Fruit fly (Drosophila melanogaster): ENCODE results near the gene CG5194.

The CG5194 gene

DNA sequence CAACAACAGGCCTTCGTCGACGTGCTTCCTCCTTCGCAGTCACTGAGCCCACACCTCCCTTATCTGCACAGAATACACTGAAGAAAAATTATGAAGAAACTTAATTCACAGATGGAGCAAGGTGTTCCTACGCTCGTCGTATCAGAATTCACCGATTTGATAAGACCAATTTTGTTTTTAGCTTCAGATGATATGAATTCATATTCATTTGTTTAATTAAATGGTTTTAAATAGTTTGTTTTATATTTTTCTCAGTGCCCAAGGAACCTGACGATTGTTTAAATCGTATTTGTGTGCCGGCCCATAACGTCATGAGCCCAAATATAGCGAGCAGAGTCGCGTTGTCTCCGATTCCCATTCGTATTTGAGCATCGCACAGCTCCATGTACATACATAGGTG lies 14.0 kb upstream of the CG5194 start (continued):
- peak; percentile 83 for TF ChIP-seq nmo (GFP tag; optimal IDR thresholded peaks at IDR 0.05)
- peak; percentile 71 for TF ChIP-seq az2 (GFP tag; optimal IDR thresholded peaks at IDR 0.05)
- TF ChIP-seq Usf (GFP tag; optimal IDR thresholded peaks at IDR 0.05) = peak; percentile 60
- TF ChIP-seq gt (GFP tag; IDR thresholded peaks at IDR 0.05) = no peak
- no peak for TF ChIP-seq her (GFP tag; optimal IDR thresholded peaks at IDR 0.05)
- 0 out of 2 replicates have a peak, but pooled peaks have one; percentile 5 for TF ChIP-seq Rx (GFP tag; IDR thresholded peaks at IDR 0.05)
- peak; percentile 32 for TF ChIP-seq CG17568 (GFP tag; optimal IDR thresholded peaks at IDR 0.05)
- TF ChIP-seq fd102C (GFP tag; optimal IDR thresholded peaks at IDR 0.05) = peak; percentile 93
- TF ChIP-seq zfh1 (GFP tag; IDR thresholded peaks at IDR 0.05) = peak; percentile 91
- TF ChIP-seq jumu (GFP tag; optimal IDR thresholded peaks at IDR 0.05) = peak; percentile 23
- TF ChIP-seq PHDP (tag; optimal IDR thresholded peaks at IDR 0.05) = peak; percentile 52
- peak; percentile 10; the same call in 1 of the 2 replicates for TF ChIP-seq sens-2 (GFP tag; IDR thresholded peaks at IDR 0.05)
- TF ChIP-seq schlank (tag; optimal IDR thresholded peaks at IDR 0.05) = no peak
- 0 out of 2 replicates have a peak, but pooled peaks have one; percentile 22 for TF ChIP-seq MBD-R2 (GFP tag; IDR thresholded peaks at IDR 0.05)
- TF ChIP-seq Nf-YA (GFP tag; IDR thresholded peaks at IDR 0.05) = 0 out of 2 replicates have a peak, but pooled peaks have one; percentile 10
- peak; percentile 49; the same call in 1 of the 2 replicates for TF ChIP-seq sob (GFP tag; IDR thresholded peaks at IDR 0.05)
- peak; percentile 15 for TF ChIP-seq crc (GFP tag; optimal IDR thresholded peaks at IDR 0.05)
- TF ChIP-seq Dbx (GFP tag; IDR thresholded peaks at IDR 0.05) = no peak
- peak; percentile 41; the same call in 1 of the 2 replicates for TF ChIP-seq chm (GFP tag; IDR thresholded peaks at IDR 0.05)
- peak; percentile 55 for TF ChIP-seq CG8944 (GFP tag; optimal IDR thresholded peaks at IDR 0.05)
- TF ChIP-seq CG18619 (GFP tag; optimal IDR thresholded peaks at IDR 0.05) = peak; percentile 26
- peak; percentile 66 for TF ChIP-seq CG17328 (GFP tag; IDR thresholded peaks at IDR 0.05)
- peak; percentile 17 for TF ChIP-seq CG2116 (GFP tag; optimal IDR thresholded peaks at IDR 0.05)
- 0 out of 2 replicates have a peak, but pooled peaks have one; percentile 19 for TF ChIP-seq CG3847 (GFP tag; IDR thresholded peaks at IDR 0.05)
- TF ChIP-seq sc (optimal IDR thresholded peaks at IDR 0.05) = no peak
- TF ChIP-seq sc (GFP tag; optimal IDR thresholded peaks at IDR 0.05) = peak; percentile 21
- TF ChIP-seq CG12391 (tag; optimal IDR thresholded peaks at IDR 0.05) = peak; percentile 78
- peak; percentile 40 for TF ChIP-seq Dad (GFP tag; optimal IDR thresholded peaks at IDR 0.05)
- peak; percentile 68 for TF ChIP-seq CG18599 (GFP tag; optimal IDR thresholded peaks at IDR 0.05)
- TF ChIP-seq Eip74EF (GFP tag; optimal IDR thresholded peaks at IDR 0.05) = peak in 1 of 2 experiments; percentile 42
- TF ChIP-seq row (GFP tag; IDR thresholded peaks at IDR 0.05) = peak; percentile 75
- peak; percentile 56 for TF ChIP-seq slbo (GFP tag; IDR thresholded peaks at IDR 0.05)
- peak; percentile 7; the same call in 1 of the 2 replicates for TF ChIP-seq CG4730 (GFP tag; IDR thresholded peaks at IDR 0.05)
- TF ChIP-seq CG15269 (tag; optimal IDR thresholded peaks at IDR 0.05) = peak; percentile 37
- peak; percentile 57 to 74 for TF ChIP-seq Pdp1 (GFP tag; optimal IDR thresholded peaks at IDR 0.05)
- peak; percentile 53 for TF ChIP-seq CG1792 (GFP tag; optimal IDR thresholded peaks at IDR 0.05)
- TF ChIP-seq croc (GFP tag; conservative IDR thresholded peaks at IDR 0.05) = peak; percentile 69
- TF ChIP-seq CG34376 (GFP tag; optimal IDR thresholded peaks at IDR 0.05) = no peak
- peak; percentile 64 for TF ChIP-seq tio (GFP tag; optimal IDR thresholded peaks at IDR 0.05)
- peak; percentile 39 for TF ChIP-seq caup (GFP tag; optimal IDR thresholded peaks at IDR 0.05; ENCODE audit: severe bottlenecking)
- no peak for TF ChIP-seq disco-r (GFP tag; optimal IDR thresholded peaks at IDR 0.05)
- TF ChIP-seq NC2α (GFP tag; optimal IDR thresholded peaks at IDR 0.05) = peak; percentile 60
- peak; percentile 13 for TF ChIP-seq CG3838 (GFP tag; optimal IDR thresholded peaks at IDR 0.05)
- TF ChIP-seq CG12659 (GFP tag; optimal IDR thresholded peaks at IDR 0.05) = peak; percentile 35
- peak; percentile 85 for TF ChIP-seq CG8924 (tag; optimal IDR thresholded peaks at IDR 0.05)
- no peak for TF ChIP-seq Hmx (GFP tag; optimal IDR thresholded peaks at IDR 0.05)
- TF ChIP-seq kay (GFP tag; optimal IDR thresholded peaks at IDR 0.05) = no peak
- TF ChIP-seq bsh (GFP tag; optimal IDR thresholded peaks at IDR 0.05) = peak in 1 of 2 experiments; percentile 77
- peak; percentile 52 for TF ChIP-seq Hr3 (GFP tag; optimal IDR thresholded peaks at IDR 0.05)
- peak; percentile 11 for TF ChIP-seq sqz (GFP tag; optimal IDR thresholded peaks at IDR 0.05)
- TF ChIP-seq dan (GFP tag; IDR thresholded peaks at IDR 0.05) = peak; percentile 69

Measured in whole organism, embryonic.